Fruit fly (Drosophila melanogaster): ENCODE results near the gene CG32669.

CG32669 gene

dm6 chrX:10840892-10841564 is 3.9 kb downstream of the CG32669 start (continued):
- TF ChIP-seq slou (GFP tag; optimal IDR thresholded peaks at IDR 0.05), result no peak

- TF ChIP-seq sug (tag; optimal IDR thresholded peaks at IDR 0.05) (no peak), CG31441 (GFP tag; IDR thresholded peaks at IDR 0.05) (no peak), emc (GFP tag; optimal IDR thresholded peaks at IDR 0.05) (no peak), Med (GFP tag) (peak; percentile 49), CG9437 (GFP tag; optimal IDR thresholded peaks at IDR 0.05) (no peak), pnt (GFP tag; optimal IDR thresholded peaks at IDR 0.05) (no peak), NFAT (GFP tag; IDR thresholded peaks at IDR 0.05) (no peak), CG7928 (GFP tag; optimal IDR thresholded peaks at IDR 0.05) (no peak), CG17829 (tag; optimal IDR thresholded peaks at IDR 0.05) (no peak), bcd (GFP tag; optimal IDR thresholded peaks at IDR 0.05) (no peak), CG5180 (GFP tag; optimal IDR thresholded peaks at IDR 0.05) (peak; percentile 84), klu (GFP tag; IDR thresholded peaks at IDR 0.05) (no peak), peb (GFP tag; IDR thresholded peaks at IDR 0.05) (no peak), B-H2 (GFP tag; optimal IDR thresholded peaks at IDR 0.05) (no peak), nerfin-2 (GFP tag; IDR thresholded peaks at IDR 0.05; ENCODE audit: partially characterized antibody) (no peak), prd (optimal IDR thresholded peaks at IDR 0.05) (no peak), prd (GFP tag; IDR thresholded peaks at IDR 0.05) (no peak), Adf1 (GFP tag; IDR thresholded peaks at IDR 0.05) (peak; percentile 63; the same call in 1 of the 2 replicates), CG7556 (GFP tag; optimal IDR thresholded peaks at IDR 0.05) (no peak), CG8388 (GFP tag; optimal IDR thresholded peaks at IDR 0.05) (no peak), Atf-2 (GFP tag; optimal IDR thresholded peaks at IDR 0.05) (no peak), gce (GFP tag; IDR thresholded peaks at IDR 0.05) (no peak), CG6254 (GFP tag; optimal IDR thresholded peaks at IDR 0.05) (no peak), Ada2b (GFP tag; IDR thresholded peaks at IDR 0.05) (no peak)
Observed at dm6 chrX:10838962-10839361, 5.9 kb downstream of the CG32669 start, which contains the start of gene CG15210. CG15210 (plus strand) TSS chrX:10839230.

- TF ChIP-seq Chrac-16 (GFP tag; optimal IDR thresholded peaks at IDR 0.05), result no peak
- TF ChIP-seq CG4707 (GFP tag; optimal IDR thresholded peaks at IDR 0.05), result no peak
- no peak for TF ChIP-seq Hey (tag; optimal IDR thresholded peaks at IDR 0.05)
- TF ChIP-seq klu (GFP tag; IDR thresholded peaks at IDR 0.05), result no peak
- no peak for TF ChIP-seq Dad (GFP tag; optimal IDR thresholded peaks at IDR 0.05)
- 0 out of 2 replicates have a peak, but pooled peaks have one; percentile 14 for TF ChIP-seq ato (GFP tag; IDR thresholded peaks at IDR 0.05; ENCODE audit: partially characterized antibody)
- TF ChIP-seq CG6791 (GFP tag; IDR thresholded peaks at IDR 0.05; ENCODE audit: partially characterized antibody), result no peak
- TF ChIP-seq Bdp1 (GFP tag; optimal IDR thresholded peaks at IDR 0.05), result no peak
- TF ChIP-seq Fer2 (tag; optimal IDR thresholded peaks at IDR 0.05), result no peak
- no peak for TF ChIP-seq Optix (GFP tag; IDR thresholded peaks at IDR 0.05)
- no peak for TF ChIP-seq ab (GFP tag; optimal IDR thresholded peaks at IDR 0.05)
- TF ChIP-seq org-1 (GFP tag; optimal IDR thresholded peaks at IDR 0.05), result no peak
- peak; percentile 57 for TF ChIP-seq Ets65A (GFP tag)
- no peak for TF ChIP-seq grn (GFP tag; optimal IDR thresholded peaks at IDR 0.05)
- no peak for TF ChIP-seq CG11696 (GFP tag; IDR thresholded peaks at IDR 0.05)
- TF ChIP-seq kni (GFP tag; optimal IDR thresholded peaks at IDR 0.05), result peak; percentile 60
- TF ChIP-seq Dip3 (GFP tag; optimal IDR thresholded peaks at IDR 0.05), result no peak
- no peak for TF ChIP-seq pan (optimal IDR thresholded peaks at IDR 0.05)
- TF ChIP-seq pan (GFP tag; optimal IDR thresholded peaks at IDR 0.05 in 1 of 2, IDR thresholded peaks at IDR 0.05 in 1 of 2), result peak in 1 of 2 experiments; percentile 16
- TF ChIP-seq CG2678 (tag; optimal IDR thresholded peaks at IDR 0.05), result no peak
- no peak for TF ChIP-seq sd (tag; optimal IDR thresholded peaks at IDR 0.05)
- TF ChIP-seq Med (GFP tag), result peak; percentile 68
- TF ChIP-seq ewg (GFP tag; optimal IDR thresholded peaks at IDR 0.05), result peak; percentile 85
- no peak for TF ChIP-seq CG15696 (tag; optimal IDR thresholded peaks at IDR 0.05)
- TF ChIP-seq CG13287 (GFP tag; IDR thresholded peaks at IDR 0.05; ENCODE audit: partially characterized antibody), result no peak
- TF ChIP-seq ttk (GFP tag; IDR thresholded peaks at IDR 0.05), result no peak
Observed at dm6 chrX:10835631-10836030, 9.2 kb downstream of the CG32669 start.

All from whole organism, embryonic.